Worm (Caenorhabditis elegans) whole organism, L4/young adult: ENCODE measurements around the gene F10G2.2.
"Not testable (repeated sequence)": the region's sequence is repeated elsewhere in the genome, so short reads cannot be mapped to it uniquely, and the experiment has no call there.

Experiments used
- W03F9.2 ChIP-seq: fragments of 150-350 bp; optimal IDR thresholded peaks from 2 replicates; lab custom pipeline; 2014; ENCODE audit warnings: missing biosample characterization, missing genetic modification characterization
- dao-5 ChIP-seq: sonication (generic microtip); optimal IDR thresholded peaks from 2 replicates; lab custom pipeline; 2016; ENCODE audit warnings: missing genotype, missing genetic modification characterization, moderate library complexity, missing compliant biosample characterization
- him-1 ChIP-seq: sonication (generic microtip); optimal IDR thresholded peaks from 2 replicates; lab custom pipeline; 2016; ENCODE audit warnings: missing genotype, missing genetic modification reagents, missing genetic modification characterization, missing compliant biosample characterization

F10G2.2 gene

DNA sequence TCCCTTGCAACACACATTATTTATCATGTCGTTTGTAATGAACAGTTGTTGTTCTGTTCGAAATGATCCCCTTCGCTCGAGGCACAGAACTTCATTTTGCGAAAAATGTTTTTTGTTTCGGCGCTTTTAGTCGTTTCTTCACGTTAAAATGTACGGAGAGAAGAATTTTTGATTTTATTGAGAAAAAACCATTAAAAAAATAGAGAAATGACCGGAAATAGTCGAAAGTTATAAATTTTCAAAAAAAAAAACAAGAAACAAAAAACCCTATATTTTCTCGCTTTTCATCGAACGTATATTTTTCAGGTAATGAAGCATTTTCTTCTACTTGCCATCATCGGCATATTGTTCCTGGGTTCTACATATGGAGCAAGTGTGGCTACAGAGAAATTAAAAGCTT lies 1.3 kb downstream of the F10G2.2 start, which contains the start of gene F10G2.1:
TSS of gene F10G2.1 (plus strand) at position 301 of the 400 bp plus-strand sequence.
- TF ChIP-seq dao-5 (tag; lab: Kevin White, UChicago) (no peak), him-1 (no peak), W03F9.2 (tag; lab: Kevin White, UChicago) (no peak)

DNA sequence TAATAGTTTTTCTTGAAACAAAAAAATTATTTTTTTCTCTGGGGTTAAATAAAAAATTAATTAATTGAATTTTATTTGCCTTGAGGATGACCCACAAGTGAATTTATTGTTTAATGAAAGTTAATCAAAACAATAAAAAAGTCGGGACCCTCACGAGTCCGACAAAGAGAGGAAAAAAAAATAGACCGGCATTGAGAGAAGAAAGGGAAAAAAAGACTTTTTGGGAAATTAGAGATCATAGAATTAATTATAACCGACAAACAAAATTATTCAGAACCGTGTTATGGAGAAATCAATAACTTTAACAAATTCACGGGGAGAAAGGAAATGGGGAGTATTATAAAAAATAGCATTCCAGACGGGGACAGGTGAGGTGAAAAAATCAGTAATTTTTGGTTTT lies 6.2 kb downstream of the F10G2.2 start, which contains the start of gene F10G2.7:
TSS of gene F10G2.7 (minus strand) at position 101 of the 400 bp plus-strand sequence.
- not testable (repeated sequence) for TF ChIP-seq him-1; W03F9.2 (tag; lab: Kevin White, UChicago); dao-5 (tag; lab: Kevin White, UChicago)

DNA sequence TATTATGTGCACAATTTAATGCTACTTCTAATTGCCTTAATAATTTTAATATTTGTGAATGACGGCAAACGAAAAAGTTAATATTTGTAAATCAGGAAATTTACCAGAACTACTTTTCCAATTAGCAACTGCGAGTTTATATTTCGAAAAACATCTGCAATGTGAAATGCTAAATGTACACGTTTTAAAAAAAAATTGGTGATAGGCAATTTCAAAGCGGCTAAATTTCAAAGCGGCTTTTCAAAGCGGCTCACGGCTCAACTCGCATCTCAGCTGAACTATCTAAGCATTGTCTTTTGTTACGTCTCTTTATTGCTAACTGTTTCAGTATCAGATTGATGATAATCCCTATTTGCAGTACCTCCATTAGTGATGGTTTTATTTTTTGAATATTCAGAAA lies 8.9 kb downstream of the F10G2.2 start, which contains the start of gene srh-187:
TSS of gene srh-187 (minus strand) at position 101 of the 400 bp plus-strand sequence.
- no peak for TF ChIP-seq dao-5 (tag; lab: Kevin White, UChicago)
- TF ChIP-seq him-1 = no peak
- no peak for TF ChIP-seq W03F9.2 (tag; lab: Kevin White, UChicago)

DNA sequence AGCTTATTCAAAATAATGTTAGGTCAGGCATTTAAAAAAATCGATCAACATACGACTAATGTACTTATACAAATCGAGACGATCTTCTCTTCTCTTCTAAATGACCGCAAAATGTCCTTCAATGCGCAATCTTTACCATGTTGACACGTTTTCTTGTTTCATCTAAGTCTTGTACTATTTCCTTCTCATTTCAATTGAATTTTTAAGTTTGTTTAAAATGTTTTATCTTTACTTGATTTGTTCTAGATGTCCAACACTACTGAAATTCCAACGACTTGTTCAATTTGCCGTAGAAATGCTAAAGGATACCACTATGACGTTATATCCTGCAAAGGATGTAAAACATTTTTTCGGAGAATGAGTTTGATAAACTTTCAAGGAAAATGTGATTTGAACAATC lies 11.0 kb downstream of the F10G2.2 start, which contains the start of the genes nhr-263 and nhr-148:
TSS of gene nhr-263 (minus strand) at position 101 of the 400 bp plus-strand sequence.
TSS of gene nhr-148 (plus strand) at position 215 of the 400 bp plus-strand sequence.
- TF ChIP-seq W03F9.2 (tag; lab: Kevin White, UChicago) = no peak

DNA sequence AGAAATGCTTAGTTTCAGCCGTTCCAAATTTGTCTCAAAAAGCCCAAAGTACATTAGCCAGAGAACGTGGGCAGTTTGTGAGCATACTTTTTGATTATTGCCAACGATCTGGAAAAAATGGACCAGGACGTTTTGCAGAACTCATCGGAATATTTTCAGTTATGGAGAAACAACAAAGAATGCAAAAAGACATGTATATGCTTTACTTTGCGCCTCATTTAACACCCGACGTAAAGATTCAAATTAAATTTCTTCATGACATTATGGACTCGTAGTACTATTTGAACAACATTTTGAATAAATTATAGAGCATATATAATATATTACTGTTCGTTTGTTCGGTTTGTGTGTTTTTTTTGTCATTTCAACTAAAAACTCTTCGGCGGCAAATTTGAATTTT lies 12.6 kb downstream of the F10G2.2 start, which contains the start of gene srh-244:
TSS of gene srh-244 (plus strand) at position 301 of the 400 bp plus-strand sequence.
- TF ChIP-seq dao-5 (tag; lab: Kevin White, UChicago) (no peak), him-1 (no peak), W03F9.2 (tag; lab: Kevin White, UChicago) (no peak)

DNA sequence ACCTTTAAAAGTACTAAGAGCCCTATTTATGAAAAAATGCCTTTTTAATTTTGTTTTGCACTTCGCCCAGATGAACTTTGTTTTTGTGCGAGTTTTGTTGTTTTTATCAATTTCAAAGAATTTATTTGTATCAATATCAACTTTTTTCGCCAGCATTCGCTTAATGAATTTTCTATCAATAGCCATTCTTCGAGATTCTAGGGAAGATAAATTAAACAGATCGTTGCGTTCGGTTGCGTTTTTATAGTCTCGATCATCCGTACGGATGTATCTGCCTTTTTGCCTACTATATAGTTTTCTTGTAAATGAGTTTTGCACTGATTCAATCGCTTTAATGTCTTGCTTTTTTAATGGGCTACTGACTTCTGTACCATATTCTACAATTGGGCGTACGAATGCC lies 14.5 kb downstream of the F10G2.2 start, which contains the start of gene nhr-147:
TSS of gene nhr-147 (plus strand) at position 301 of the 400 bp plus-strand sequence.
- not testable (repeated sequence) for TF ChIP-seq dao-5 (tag; lab: Kevin White, UChicago); him-1; W03F9.2 (tag; lab: Kevin White, UChicago)

DNA sequence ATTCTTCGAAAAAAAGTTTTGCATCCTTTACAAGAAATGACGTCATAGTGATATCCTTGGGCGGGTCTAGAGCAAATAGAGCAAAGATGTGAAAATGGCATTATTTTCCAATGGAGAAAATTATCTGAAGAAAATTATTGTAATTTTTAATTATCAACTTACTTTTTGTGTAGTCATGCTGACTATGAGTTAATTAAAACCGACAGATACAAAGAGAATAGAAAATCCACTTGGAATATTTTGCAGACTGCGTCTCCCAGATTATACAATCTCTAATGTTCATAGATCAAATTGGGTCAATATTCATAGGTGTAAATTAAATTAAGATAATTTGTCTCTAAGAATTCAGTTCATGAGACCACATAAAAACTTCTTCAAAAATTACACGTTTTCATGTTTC lies 18.6 kb downstream of the F10G2.2 start, which contains the start of gene nhr-149:
TSS of gene nhr-149 (minus strand) at position 101 of the 400 bp plus-strand sequence.
- TF ChIP-seq him-1 (no peak), dao-5 (tag; lab: Kevin White, UChicago) (no peak), W03F9.2 (tag; lab: Kevin White, UChicago) (no peak)

DNA sequence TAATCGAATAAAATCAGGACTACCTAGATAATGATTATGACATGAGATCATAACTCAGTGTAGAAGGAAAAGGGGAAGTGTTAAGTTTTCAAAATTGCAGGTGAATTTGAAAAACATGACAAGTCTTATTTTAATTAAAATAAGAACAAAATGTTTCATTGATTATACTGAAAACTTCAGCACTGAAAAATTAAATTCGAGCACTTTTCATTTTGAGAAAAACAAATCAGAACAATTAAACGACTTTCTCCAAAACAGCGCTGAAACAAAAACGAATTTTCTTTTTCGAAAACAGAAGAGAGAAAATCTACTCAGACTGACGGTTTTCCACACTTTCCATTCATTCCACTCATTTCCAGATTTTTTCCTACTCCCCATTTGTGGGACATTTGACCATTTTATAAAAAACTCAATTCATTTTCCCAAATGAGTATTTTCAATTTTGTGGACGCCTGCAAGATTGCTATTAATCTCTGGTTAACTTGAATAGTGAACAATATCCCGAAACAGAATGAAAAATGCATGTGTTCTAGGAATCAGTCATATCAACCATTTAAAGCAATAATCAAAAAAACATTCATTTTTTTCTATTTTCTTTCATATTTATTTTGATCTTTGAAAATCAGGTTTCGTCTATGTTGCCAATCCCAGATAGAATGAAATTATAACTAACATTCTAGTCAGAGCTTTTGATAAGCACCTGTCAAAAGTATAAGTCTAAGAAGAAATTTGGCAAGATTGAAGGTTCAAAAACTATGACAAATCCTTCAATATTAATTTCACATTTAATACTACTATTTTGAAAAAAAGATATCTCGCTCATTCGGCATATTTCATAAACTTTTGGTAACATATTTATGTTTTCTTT lies 21.5 kb downstream of the F10G2.2 start, which contains the start of the genes srh-231 and srh-275:
TSS of gene srh-231 (minus strand) at position 51 of the 868 bp plus-strand sequence.
TSS of gene srh-275 (plus strand) at position 818 of the 868 bp plus-strand sequence.
- TF ChIP-seq W03F9.2 (tag; lab: Kevin White, UChicago) (no peak), dao-5 (tag; lab: Kevin White, UChicago) (no peak), him-1 (no peak)

DNA sequence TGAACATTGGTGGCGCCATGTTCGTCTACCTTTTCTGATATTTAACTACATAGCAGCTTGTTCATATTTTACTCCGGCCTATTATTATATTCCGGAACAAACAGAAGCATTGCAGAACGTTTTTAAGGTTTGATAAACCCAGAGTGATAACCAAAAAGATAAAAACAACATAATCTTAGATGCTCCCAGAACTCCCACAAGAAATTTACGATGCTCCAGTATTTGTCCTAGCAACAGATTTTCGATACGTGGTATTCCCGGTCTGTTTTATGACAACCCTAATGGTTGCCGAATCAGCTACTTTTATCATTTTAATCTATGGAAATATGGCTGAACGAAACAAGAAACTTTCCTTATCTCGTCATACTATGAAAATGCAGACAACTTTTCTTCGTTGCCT lies 22.6 kb downstream of the F10G2.2 start:
- TF ChIP-seq dao-5 (tag; lab: Kevin White, UChicago) = no peak
- no peak for TF ChIP-seq W03F9.2 (tag; lab: Kevin White, UChicago)
- no peak for TF ChIP-seq him-1

DNA sequence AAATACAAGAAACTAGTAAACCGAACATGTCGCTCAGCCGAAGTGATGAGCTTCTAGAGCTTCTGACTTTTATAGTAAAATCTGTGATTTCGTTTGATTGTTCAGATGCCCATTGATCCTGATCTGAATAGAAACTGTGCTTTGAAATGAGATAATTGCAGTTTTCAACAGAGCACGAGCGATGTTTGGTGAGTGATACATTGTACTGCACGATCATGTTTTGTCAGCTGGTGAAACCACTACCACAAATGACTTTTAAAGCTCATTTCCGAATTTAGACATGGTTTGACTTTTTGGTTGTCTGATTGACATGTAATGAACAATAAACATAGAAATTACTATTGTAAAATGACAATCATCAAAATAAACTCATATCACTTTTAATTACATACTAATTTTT lies 24.5 kb downstream of the F10G2.2 start, which contains the start of gene tag-293:
TSS of gene tag-293 (minus strand) at position 101 of the 400 bp plus-strand sequence.
- TF ChIP-seq him-1 (no peak), W03F9.2 (tag; lab: Kevin White, UChicago) (no peak), dao-5 (tag; lab: Kevin White, UChicago) (no peak)

DNA sequence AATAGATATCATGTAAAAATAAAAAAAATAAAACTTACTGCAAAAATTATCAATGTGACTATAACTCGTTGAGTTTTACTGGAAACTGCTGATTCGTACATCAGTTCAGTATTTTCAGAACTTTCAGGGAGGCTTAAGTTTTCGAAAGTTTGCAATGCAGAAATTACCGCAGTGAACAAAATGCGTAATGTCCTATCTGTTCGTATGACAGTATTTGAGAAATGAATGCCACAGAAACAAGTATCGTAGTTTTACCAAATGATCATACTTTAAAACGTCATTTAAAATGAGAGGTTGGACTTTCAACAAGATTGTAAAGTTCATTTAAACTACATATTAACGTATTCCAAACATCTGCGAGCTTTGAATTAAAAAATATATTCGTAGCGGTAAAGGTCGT lies 25.7 kb downstream of the F10G2.2 start, which contains the start of gene C03G6.21:
TSS of gene C03G6.21 (minus strand) at position 101 of the 400 bp plus-strand sequence.
- no peak for TF ChIP-seq dao-5 (tag; lab: Kevin White, UChicago)
- TF ChIP-seq him-1 = no peak
- no peak for TF ChIP-seq W03F9.2 (tag; lab: Kevin White, UChicago)

DNA sequence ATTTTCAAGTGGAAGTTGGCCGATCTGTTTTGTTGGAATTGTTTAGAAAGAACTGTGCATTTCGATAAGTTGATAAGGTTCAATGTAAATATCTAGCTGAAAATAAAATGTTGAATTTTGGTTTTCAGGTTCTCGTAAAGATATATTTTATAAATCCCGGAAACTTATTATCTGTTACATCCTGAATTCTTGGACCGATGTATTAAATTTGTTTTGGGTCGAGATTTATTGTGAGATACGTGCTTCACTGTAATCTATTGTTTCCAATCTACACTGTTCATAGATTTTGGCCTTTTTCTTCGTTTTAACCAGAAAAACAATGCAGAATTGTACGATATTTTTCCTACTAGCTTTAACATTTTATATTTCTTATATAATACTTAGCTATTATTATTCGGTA lies 26.2 kb downstream of the F10G2.2 start, which contains the start of gene C03G6.6:
TSS of gene C03G6.6 (plus strand) at position 301 of the 400 bp plus-strand sequence.
- no peak for TF ChIP-seq him-1
- TF ChIP-seq dao-5 (tag; lab: Kevin White, UChicago) = no peak

DNA sequence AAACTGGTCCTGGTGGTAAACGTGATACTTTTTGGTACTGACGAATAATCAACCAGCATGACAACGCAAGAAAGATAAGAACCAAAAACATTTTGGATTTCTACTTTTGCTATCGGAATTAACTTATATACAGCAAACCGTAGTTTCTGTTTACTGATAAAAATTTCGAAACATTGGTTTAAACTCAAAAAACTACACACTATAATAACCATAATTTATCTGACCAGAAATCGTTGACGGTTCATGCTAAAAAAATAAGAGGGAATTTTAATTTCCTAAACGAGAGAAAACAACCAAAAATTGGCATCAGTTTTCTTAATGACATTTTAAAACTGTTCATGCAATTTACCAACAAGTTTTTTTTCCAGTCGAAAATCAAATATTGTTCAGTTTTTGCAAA lies 30.7 kb downstream of the F10G2.2 start, which contains the start of gene cyp-35A1:
TSS of gene cyp-35A1 (minus strand) at position 101 of the 400 bp plus-strand sequence.
- TF ChIP-seq dao-5 (tag; lab: Kevin White, UChicago) = no peak
- TF ChIP-seq W03F9.2 (tag; lab: Kevin White, UChicago) = no peak
- TF ChIP-seq him-1 = no peak
